Fruit fly (Drosophila melanogaster) whole organism, embryonic: ENCODE results near the gene Vha68-1.

Source experiments
- CG10431 ChIP-seq: fragments of 200-800 bp; sonication (Bioruptor generic); optimal IDR thresholded peaks from 3 replicates; lab custom pipeline; 2018; ENCODE audit warnings: missing biosample characterization, mild to moderate bottlenecking, missing genetic modification characterization
- CG11504 ChIP-seq: fragments of 200-800 bp; sonication (Bioruptor generic); optimal IDR thresholded peaks from 3 replicates; lab custom pipeline; 2019; ENCODE audit warnings: missing biosample characterization, mild to moderate bottlenecking, missing genetic modification characterization, moderate library complexity
- CG11695 ChIP-seq: fragments of 200-800 bp; sonication (Bioruptor generic); IDR thresholded peaks from 3 replicates; pipeline ENCODE4 v1.3.6; 2022; ENCODE audit warnings: missing biosample characterization, missing genetic modification characterization
- CG12104 ChIP-seq: fragments of 200-800 bp; sonication (Bioruptor generic); optimal IDR thresholded peaks from 3 replicates; lab custom pipeline; 2016; ENCODE audit warnings: missing biosample characterization, missing genetic modification characterization
- CG12155 ChIP-seq: fragments of 200-800 bp; sonication (Bioruptor generic); optimal IDR thresholded peaks from 3 replicates; lab custom pipeline; 2016; ENCODE audit warnings: missing biosample characterization, missing genetic modification characterization
- CG17361 ChIP-seq: fragments of 200-800 bp; sonication (Bioruptor generic); IDR thresholded peaks from 3 replicates; pipeline ENCODE4 v1.3.6; 2022; ENCODE audit warnings: missing biosample characterization, missing genetic modification characterization
- CG1792 ChIP-seq: fragments of 200-800 bp; sonication (Bioruptor generic); optimal IDR thresholded peaks from 2 replicates; lab custom pipeline; 2016; ENCODE audit warnings: missing biosample characterization, missing genetic modification characterization
- CG18599 ChIP-seq: fragments of 200-800 bp; sonication (Bioruptor generic); optimal IDR thresholded peaks from 3 replicates; lab custom pipeline; 2017; ENCODE audit warnings: missing biosample characterization, missing genetic modification characterization, mild to moderate bottlenecking, moderate library complexity, missing genetic modification reagents
- CG2120 ChIP-seq: fragments of 200-800 bp; sonication (Bioruptor generic); optimal IDR thresholded peaks from 3 replicates; lab custom pipeline; 2016; ENCODE audit warnings: missing biosample characterization, missing genetic modification characterization
- CG2678 ChIP-seq: fragments of 200-800 bp; sonication (Bioruptor generic); optimal IDR thresholded peaks from 3 replicates; lab custom pipeline; 2019; ENCODE audit warnings: missing biosample characterization, mild to moderate bottlenecking, missing genetic modification characterization, moderate library complexity
- CG30020 ChIP-seq: fragments of 200-800 bp; optimal IDR thresholded peaks from 2 replicates; lab custom pipeline; 2019; ENCODE audit warnings: missing biosample characterization, mild to moderate bottlenecking, missing genetic modification characterization, moderate library complexity
- CG3065 ChIP-seq: fragments of 200-800 bp; sonication (Bioruptor generic); optimal IDR thresholded peaks from 2 replicates; lab custom pipeline; 2016; ENCODE audit warnings: missing biosample characterization, missing genetic modification characterization
- CG32532 ChIP-seq: fragments of 200-800 bp; sonication (Bioruptor generic); IDR thresholded peaks from 2 replicates; pipeline ENCODE4 v1.3.6; 2022; ENCODE audit warnings: missing biosample characterization, missing genetic modification characterization
- CG4820 ChIP-seq: fragments of 200-800 bp; sonication (Bioruptor generic); optimal IDR thresholded peaks from 3 replicates; lab custom pipeline; 2016; ENCODE audit warnings: missing biosample characterization, missing genetic modification characterization
- CG6689 ChIP-seq: fragments of 200-800 bp; sonication (Bioruptor generic); IDR thresholded peaks from 2 replicates; pipeline ENCODE4 v1.3.6; 2022; ENCODE audit warnings: missing biosample characterization, missing genetic modification characterization
- CG7556 ChIP-seq: fragments of 200-800 bp; sonication (Bioruptor generic); optimal IDR thresholded peaks from 2 replicates; lab custom pipeline; 2017; ENCODE audit warnings: missing biosample characterization, mild to moderate bottlenecking, missing genetic modification characterization
- CG7839 ChIP-seq: fragments of 200-800 bp; sonication (Bioruptor generic); optimal IDR thresholded peaks from 3 replicates; lab custom pipeline; 2018; ENCODE audit warnings: missing biosample characterization, mild to moderate bottlenecking, missing genetic modification characterization, moderate library complexity
- Dbx ChIP-seq: fragments of 200-800 bp; sonication (Bioruptor generic); IDR thresholded peaks from 3 replicates; pipeline ENCODE4 v1.3.6; 2022; ENCODE audit warnings: missing biosample characterization, missing genetic modification characterization
- Ets97D ChIP-seq: fragments of 200-800 bp; sonication (Bioruptor generic); optimal IDR thresholded peaks from 3 replicates; lab custom pipeline; 2016; ENCODE audit warnings: missing biosample characterization, missing genetic modification characterization
- Hmr ChIP-seq: fragments of 200-800 bp; sonication (Bioruptor generic); optimal IDR thresholded peaks from 3 replicates; lab custom pipeline; 2017; ENCODE audit warnings: mild to moderate bottlenecking, missing biosample characterization, missing genetic modification reagents, missing genetic modification characterization
- Hr51 ChIP-seq, 2 experiments: fragments of 200-800 bp; sonication (Bioruptor generic); optimal IDR thresholded peaks; 2 replicates in 1 of 2; 3 replicates in 1 of 2; lab custom pipeline; 2016 to 2018; ENCODE audit warnings: missing biosample characterization in 2 of 2, missing genetic modification characterization in 2 of 2, mild to moderate bottlenecking in 1 of 2, moderate library complexity in 1 of 2
- Jarid2 ChIP-seq: fragments of 200-800 bp; sonication (Bioruptor generic); optimal IDR thresholded peaks from 3 replicates; lab custom pipeline; 2017; ENCODE audit warnings: mild to moderate bottlenecking, missing biosample characterization, missing genetic modification reagents, missing genetic modification characterization
- Meics ChIP-seq: fragments of 200-800 bp; sonication (Bioruptor generic); optimal IDR thresholded peaks from 2 replicates; lab custom pipeline; 2017; ENCODE audit warnings: missing biosample characterization, mild to moderate bottlenecking, missing genetic modification characterization
- Mes4 ChIP-seq: fragments of 200-800 bp; sonication (Bioruptor generic); optimal IDR thresholded peaks from 2 replicates; lab custom pipeline; 2016; ENCODE audit warnings: missing biosample characterization, missing genetic modification characterization
- Mrtf ChIP-seq: fragments of 200-800 bp; sonication (Bioruptor generic); IDR thresholded peaks from 3 replicates; pipeline ENCODE4 v1.3.6; 2022; ENCODE audit warnings: missing biosample characterization, missing genetic modification characterization
- Nf-YA ChIP-seq: fragments of 200-800 bp; sonication (Bioruptor generic); IDR thresholded peaks from 2 replicates; pipeline ENCODE4 v1.3.6; 2022; ENCODE audit warnings: missing biosample characterization, missing genetic modification characterization
- Side ChIP-seq: fragments of 200-800 bp; sonication (Bioruptor generic); optimal IDR thresholded peaks from 2 replicates; lab custom pipeline; 2016; ENCODE audit warnings: missing biosample characterization, missing genetic modification characterization
- Six4 ChIP-seq: fragments of 200-800 bp; sonication (Bioruptor generic); optimal IDR thresholded peaks from 2 replicates; lab custom pipeline; 2016; ENCODE audit warnings: missing biosample characterization, missing genetic modification characterization
- Sry-β ChIP-seq: fragments of 200-800 bp; sonication (Bioruptor generic); optimal IDR thresholded peaks from 2 replicates; lab custom pipeline; 2018; ENCODE audit warnings: missing biosample characterization, mild to moderate bottlenecking, missing genetic modification characterization, moderate library complexity
- Xbp1 ChIP-seq: fragments of 200-800 bp; sonication (Bioruptor generic); optimal IDR thresholded peaks from 3 replicates; lab custom pipeline; 2016; ENCODE audit warnings: missing biosample characterization, mild to moderate bottlenecking, missing genetic modification characterization
- amos ChIP-seq: fragments of 200-800 bp; sonication (Bioruptor generic); IDR thresholded peaks from 2 replicates; pipeline ENCODE4 v1.3.6; 2022; ENCODE audit warnings: missing biosample characterization, missing genetic modification characterization; ENCODE audit not compliant: partially characterized antibody
- ato ChIP-seq: fragments of 200-800 bp; sonication (Bioruptor generic); IDR thresholded peaks from 2 replicates; pipeline ENCODE4 v1.3.6; 2022; ENCODE audit warnings: missing biosample characterization, missing genetic modification characterization; ENCODE audit not compliant: partially characterized antibody
- dmrt99B ChIP-seq: fragments of 200-800 bp; sonication (Bioruptor generic); optimal IDR thresholded peaks from 2 replicates; lab custom pipeline; 2018; ENCODE audit warnings: missing biosample characterization, mild to moderate bottlenecking, missing genetic modification characterization, moderate library complexity
- dysf ChIP-seq: fragments of 200-800 bp; sonication (Bioruptor generic); IDR thresholded peaks from 3 replicates; pipeline ENCODE4 v1.3.6; 2022; ENCODE audit warnings: missing biosample characterization, missing genetic modification characterization
- ftz-f1 ChIP-seq: fragments of 200-800 bp; sonication (Bioruptor generic); optimal IDR thresholded peaks from 2 replicates; lab custom pipeline; 2016; ENCODE audit warnings: missing biosample characterization, missing genetic modification characterization
- gce ChIP-seq: fragments of 200-800 bp; sonication (Bioruptor generic); IDR thresholded peaks from 3 replicates; pipeline ENCODE4 v1.3.6; 2022; ENCODE audit warnings: missing biosample characterization, missing genetic modification characterization
- gem ChIP-seq: fragments of 200-800 bp; sonication (Bioruptor generic); optimal IDR thresholded peaks from 2 replicates; lab custom pipeline; 2019; ENCODE audit warnings: missing biosample characterization, mild to moderate bottlenecking, missing genetic modification characterization, moderate library complexity
- otp ChIP-seq: fragments of 200-800 bp; sonication (Bioruptor generic); IDR thresholded peaks from 3 replicates; pipeline ENCODE4, ENCODE4 v1.3.6; 2022; ENCODE audit warnings: missing biosample characterization, missing genetic modification characterization
- pan ChIP-seq, 4 experiments: fragments of >200 bp in 3 of 4; fragments of 200-800 bp in 1 of 4; sonication (Bioruptor generic) in 1 of 4; optimal IDR thresholded peaks in 3 of 4; IDR thresholded peaks in 1 of 4; 2 replicates each; pipeline versions ENCODE4 v1.3.6 to Lab custom; 2017 to 2022; ENCODE audit warnings: missing biosample characterization in 2 of 4, missing genetic modification characterization in 2 of 4, mixed read lengths in 1 of 4
- row ChIP-seq: fragments of 200-800 bp; sonication (Bioruptor generic); IDR thresholded peaks from 3 replicates; pipeline ENCODE4 v1.3.6; 2022; ENCODE audit warnings: missing biosample characterization, missing genetic modification characterization
- sens ChIP-seq: fragments of 200-800 bp; sonication (Bioruptor generic); peaks from one replicate; lab custom pipeline; 2016; ENCODE audit warnings: missing biosample characterization, missing genetic modification characterization
- sim ChIP-seq: fragments of 200-800 bp; sonication (Bioruptor generic); IDR thresholded peaks from 2 replicates; pipeline ENCODE4 v1.3.6; 2022; ENCODE audit warnings: missing biosample characterization, missing genetic modification characterization
- sqz ChIP-seq: fragments of 200-800 bp; sonication (Bioruptor generic); optimal IDR thresholded peaks from 3 replicates; lab custom pipeline; 2018; ENCODE audit warnings: missing biosample characterization, mild to moderate bottlenecking, missing genetic modification characterization
- trh ChIP-seq: fragments of 200-800 bp; sonication (Bioruptor generic); optimal IDR thresholded peaks from 2 replicates; lab custom pipeline; 2016; ENCODE audit warnings: missing biosample characterization, missing genetic modification characterization
- z ChIP-seq: fragments of 200-800 bp; sonication (Bioruptor generic); IDR thresholded peaks from 3 replicates; pipeline ENCODE4 v1.3.6; 2022; ENCODE audit warnings: missing biosample characterization, missing genetic modification characterization

Vha68-1 gene

DNA sequence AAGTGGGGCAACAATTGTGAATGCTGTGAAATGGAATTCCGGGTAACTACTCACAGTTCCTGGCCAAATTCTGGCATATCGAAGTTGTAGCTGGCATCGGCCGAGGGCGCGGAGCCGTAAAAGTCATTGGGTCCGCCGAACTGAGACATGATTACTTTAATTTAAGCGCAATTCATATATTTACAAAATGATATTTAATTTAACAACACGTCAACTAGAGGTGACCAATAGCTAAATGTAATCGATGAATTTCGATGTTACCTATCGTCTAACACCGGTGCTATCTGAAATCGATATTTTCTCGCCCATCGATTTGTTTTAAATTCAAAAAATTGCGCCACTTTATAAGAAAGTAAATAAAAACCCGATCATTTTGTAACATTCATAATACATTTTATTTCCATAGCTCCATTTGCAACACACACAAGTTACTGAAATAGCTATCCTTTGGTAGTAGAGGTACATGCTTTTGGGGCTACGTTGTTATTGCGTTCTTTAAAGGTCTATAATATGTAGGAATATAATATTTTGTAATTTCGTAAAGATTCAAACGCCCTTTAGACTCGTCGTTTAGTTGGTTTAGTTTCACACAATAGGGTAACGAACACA lies 3.4 kb downstream of the Vha68-1 start, which contains the start of gene Yip1d1 (continued):
- TF ChIP-seq Mrtf (GFP tag; lab: Robert Waterston, UW): no peak
- no peak for TF ChIP-seq CG12104 (GFP tag; lab: Kevin White, UChicago)
- peak; percentile 6 for TF ChIP-seq CG30020 (tag; lab: Kevin White, UChicago)
- TF ChIP-seq CG11695 (GFP tag; lab: Robert Waterston, UW): no peak
- TF ChIP-seq CG32532 (GFP tag; lab: Robert Waterston, UW): no peak
- TF ChIP-seq Xbp1: peak; percentile 11
- no peak for TF ChIP-seq Six4 (GFP tag; lab: Kevin White, UChicago)
- TF ChIP-seq CG3065 (GFP tag; lab: Kevin White, UChicago): no peak
- 0 out of 3 replicates have a peak, but pooled peaks have one; percentile 32 for TF ChIP-seq Dbx (GFP tag; lab: Robert Waterston, UW)
- TF ChIP-seq trh (GFP tag; lab: Kevin White, UChicago): no peak
- no peak for TF ChIP-seq sim (GFP tag; lab: Robert Waterston, UW)
- TF ChIP-seq z (GFP tag; lab: Robert Waterston, UW): no peak
- TF ChIP-seq gce (GFP tag; lab: Robert Waterston, UW): no peak
- no peak for TF ChIP-seq Mes4 (GFP tag; lab: Kevin White, UChicago)
- no peak for TF ChIP-seq sqz (GFP tag; lab: Kevin White, UChicago)
- no peak for TF ChIP-seq otp (GFP tag; lab: Robert Waterston, UW)
- TF ChIP-seq amos (GFP tag; lab: Robert Waterston, UW): peak; percentile 94
- TF ChIP-seq CG1792 (GFP tag; lab: Kevin White, UChicago): no peak

DNA sequence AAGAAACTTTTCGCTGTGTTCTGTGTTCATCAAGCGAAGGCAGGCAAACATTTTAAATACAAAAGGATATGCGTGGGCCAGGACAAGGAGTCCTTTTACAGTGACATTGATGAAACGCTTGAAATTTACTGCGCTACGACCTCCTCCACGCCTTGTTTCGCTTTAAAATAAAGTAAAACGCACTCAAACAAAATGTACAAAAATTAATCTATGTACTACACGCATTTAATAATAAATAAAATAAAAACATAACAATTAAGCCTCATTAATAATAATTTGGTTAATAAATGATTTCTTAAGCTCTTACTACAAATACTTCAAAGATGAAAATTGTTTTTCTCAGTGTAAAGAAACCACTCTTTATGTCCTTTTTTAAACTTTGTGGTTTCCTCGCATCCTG lies 18.9 kb downstream of the Vha68-1 start:
- no peak for TF ChIP-seq CG17361 (GFP tag; lab: Robert Waterston, UW)
- peak; percentile 28; the same call in 1 of the 3 replicates for TF ChIP-seq row (GFP tag; lab: Robert Waterston, UW)
- no peak for TF ChIP-seq Side (GFP tag; lab: Kevin White, UChicago)
- no peak for TF ChIP-seq CG6689 (GFP tag; lab: Robert Waterston, UW)
- peak; percentile 53 for TF ChIP-seq CG18599 (GFP tag; lab: Kevin White, UChicago)
- TF ChIP-seq Nf-YA (GFP tag; lab: Robert Waterston, UW): no peak
- peak; percentile 11 for TF ChIP-seq Hmr
- TF ChIP-seq Jarid2: no peak
- TF ChIP-seq Ets97D: no peak
- TF ChIP-seq Hr51 (GFP tag; optimal IDR thresholded peaks at IDR 0.05; lab: Kevin White, UChicago): peak in 1 of 2 experiments; percentile 23
- TF ChIP-seq CG11504 (tag; lab: Kevin White, UChicago): peak; percentile 28
- 0 out of 3 replicates have a peak, but pooled peaks have one; percentile 25 for TF ChIP-seq dysf (GFP tag; lab: Robert Waterston, UW)
- peak; percentile 15 for TF ChIP-seq dmrt99B (tag; lab: Kevin White, UChicago)
- no peak for TF ChIP-seq CG10431 (GFP tag; lab: Kevin White, UChicago)
- TF ChIP-seq CG2678: peak; percentile 51
- TF ChIP-seq Sry-β (GFP tag; lab: Kevin White, UChicago): no peak
- peak; percentile 20 for TF ChIP-seq CG7839 (tag; lab: Kevin White, UChicago)
- TF ChIP-seq CG4820 (GFP tag; lab: Kevin White, UChicago): no peak
- peak; percentile 37 for TF ChIP-seq sens (GFP tag; lab: Kevin White, UChicago)
- TF ChIP-seq pan (optimal IDR thresholded peaks at IDR 0.05; lab: Kevin White, UChicago): no peak
- TF ChIP-seq pan (GFP tag; optimal IDR thresholded peaks at IDR 0.05 in 1 of 2, IDR thresholded peaks at IDR 0.05 in 1 of 2): peak in 1 of 2 experiments; percentile 10
- TF ChIP-seq gem (tag; lab: Kevin White, UChicago): peak; percentile 33
- no peak for TF ChIP-seq CG12155 (GFP tag; lab: Kevin White, UChicago)
- no peak for TF ChIP-seq ftz-f1 (GFP tag; lab: Kevin White, UChicago)
- TF ChIP-seq Meics (GFP tag; lab: Kevin White, UChicago): peak; percentile 15
- TF ChIP-seq CG7556 (GFP tag; lab: Kevin White, UChicago): peak; percentile 33
- TF ChIP-seq CG2120 (GFP tag; lab: Kevin White, UChicago): peak; percentile 1
- no peak for TF ChIP-seq ato (GFP tag; lab: Robert Waterston, UW)
